Worm (Caenorhabditis elegans) whole organism, late embryonic: ENCODE measurements around the gene pygl-1.

Experiments
- C08G9.2 ChIP-seq: sonication (generic microtip); optimal IDR thresholded peaks from 2 replicates; lab custom pipeline; 2016; ENCODE audit warnings: mild to moderate bottlenecking, missing genetic modification characterization, moderate library complexity, missing compliant biosample characterization
- F13H6.1 ChIP-seq: sonication (generic microtip); optimal IDR thresholded peaks from 2 replicates; lab custom pipeline; 2016; ENCODE audit warnings: missing genetic modification characterization, missing compliant biosample characterization
- T23F11.4 ChIP-seq: fragments of 200-800 bp; sonication (Bioruptor generic); optimal IDR thresholded peaks from 2 replicates; lab custom pipeline; 2018; ENCODE audit warnings: mild to moderate bottlenecking, missing genetic modification characterization, missing compliant biosample characterization
- ceh-14 ChIP-seq: sonication (generic microtip); optimal IDR thresholded peaks from 2 replicates; lab custom pipeline; 2016; ENCODE audit warnings: missing genotype, missing genetic modification characterization, missing compliant biosample characterization
- ceh-19 ChIP-seq: fragments of 200-800 bp; sonication (Bioruptor generic); optimal IDR thresholded peaks from 2 replicates; lab custom pipeline; 2018; ENCODE audit warnings: mild to moderate bottlenecking, missing genetic modification characterization, missing compliant biosample characterization
- ceh-22 ChIP-seq: sonication (generic microtip); optimal IDR thresholded peaks from 2 replicates; lab custom pipeline; 2017; ENCODE audit warnings: missing biosample characterization, missing genetic modification characterization
- ceh-30 ChIP-seq: fragments of 150-350 bp; optimal IDR thresholded peaks from 2 replicates; lab custom pipeline; 2014; ENCODE audit warnings: missing biosample characterization, missing genetic modification characterization
- ceh-31 ChIP-seq: sonication (generic microtip); optimal IDR thresholded peaks from 2 replicates; lab custom pipeline; 2016; ENCODE audit warnings: missing genetic modification characterization, missing compliant biosample characterization
- ceh-45 ChIP-seq: fragments of 200-800 bp; sonication (Bioruptor generic); IDR thresholded peaks from 2 replicates; pipeline ENCODE4 v1.3.6; 2022; ENCODE audit warnings: missing genetic modification reagents, missing genetic modification characterization, missing compliant biosample characterization
- ceh-48 ChIP-seq: sonication (generic microtip); optimal IDR thresholded peaks from 2 replicates; lab custom pipeline; 2016; ENCODE audit warnings: missing genetic modification characterization, inconsistent platforms, missing compliant biosample characterization
- ceh-6 ChIP-seq: fragments of 200-800 bp; sonication (Bioruptor generic); optimal IDR thresholded peaks from 2 replicates; lab custom pipeline; 2018; ENCODE audit warnings: mild to moderate bottlenecking, missing genetic modification characterization, missing compliant biosample characterization
- che-1 ChIP-seq: sonication (generic microtip); optimal IDR thresholded peaks from 2 replicates; lab custom pipeline; 2016; ENCODE audit warnings: mild to moderate bottlenecking, missing genetic modification characterization, missing compliant biosample characterization
- dmd-4 ChIP-seq: sonication (generic microtip); optimal IDR thresholded peaks from 2 replicates; lab custom pipeline; 2016; ENCODE audit warnings: borderline replicate concordance, missing genetic modification characterization, missing compliant biosample characterization
- dve-1 ChIP-seq: sonication (generic microtip); optimal IDR thresholded peaks from 2 replicates; lab custom pipeline; 2017; ENCODE audit warnings: antibody characterized with exemption, mild to moderate bottlenecking, missing genetic modification characterization, missing compliant biosample characterization
- elt-4 ChIP-seq: sonication (generic microtip); optimal IDR thresholded peaks from 2 replicates; lab custom pipeline; 2016; ENCODE audit warnings: missing genetic modification characterization, missing compliant biosample characterization
- fkh-10 ChIP-seq: fragments of 150-350 bp; optimal IDR thresholded peaks from 2 replicates; lab custom pipeline; 2014; ENCODE audit warnings: missing biosample characterization, missing genetic modification reagents, missing genetic modification characterization
- fkh-6 ChIP-seq: sonication (generic microtip); optimal IDR thresholded peaks from 2 replicates; lab custom pipeline; 2016; ENCODE audit warnings: missing genetic modification characterization, missing compliant biosample characterization
- gmeb-2 ChIP-seq: sonication (generic microtip); optimal IDR thresholded peaks from 2 replicates; lab custom pipeline; 2016; ENCODE audit warnings: missing genetic modification characterization, inconsistent platforms, missing compliant biosample characterization
- hlh-13 ChIP-seq: fragments of 200-800 bp; sonication (Bioruptor generic); optimal IDR thresholded peaks from 2 replicates; lab custom pipeline; 2018; ENCODE audit warnings: mild to moderate bottlenecking, missing genetic modification characterization, missing compliant biosample characterization
- hlh-15 ChIP-seq: sonication (generic microtip); optimal IDR thresholded peaks from 2 replicates; lab custom pipeline; 2016; ENCODE audit warnings: missing genetic modification characterization, missing compliant biosample characterization
- lin-11 ChIP-seq: fragments of 200-800 bp; sonication (Bioruptor generic); optimal IDR thresholded peaks from 2 replicates; lab custom pipeline; 2018; ENCODE audit warnings: mild to moderate bottlenecking, missing genetic modification characterization, missing compliant biosample characterization
- mec-3 ChIP-seq: sonication (generic microtip); optimal IDR thresholded peaks from 2 replicates; lab custom pipeline; 2016; ENCODE audit warnings: borderline replicate concordance, missing genetic modification characterization, missing compliant biosample characterization
- nfya-1 ChIP-seq: sonication (generic microtip); optimal IDR thresholded peaks from 2 replicates; lab custom pipeline; 2017; ENCODE audit warnings: missing genetic modification characterization, mild to moderate bottlenecking, missing compliant biosample characterization, antibody characterized with exemption, moderate library complexity
- nhr-11 ChIP-seq: fragments of 150-350 bp; optimal IDR thresholded peaks from 2 replicates; lab custom pipeline; 2014; ENCODE audit warnings: missing biosample characterization, missing genetic modification characterization
- nhr-232 ChIP-seq: sonication (generic microtip); optimal IDR thresholded peaks from 2 replicates; lab custom pipeline; 2016; ENCODE audit warnings: missing genetic modification characterization, missing compliant biosample characterization
- npax-4 ChIP-seq: sonication (generic microtip); optimal IDR thresholded peaks from 2 replicates; lab custom pipeline; 2016; ENCODE audit warnings: missing genetic modification characterization, missing compliant biosample characterization
- pag-3 ChIP-seq: sonication (generic microtip); optimal IDR thresholded peaks from 2 replicates; lab custom pipeline; 2016; ENCODE audit warnings: missing compliant biosample characterization, missing genetic modification characterization, borderline replicate concordance
- pat-9 ChIP-seq: fragments of 200-800 bp; sonication (Bioruptor generic); optimal IDR thresholded peaks from 2 replicates; lab custom pipeline; 2018; ENCODE audit warnings: mild to moderate bottlenecking, missing genetic modification characterization, moderate library complexity, missing compliant biosample characterization
- pax-1 ChIP-seq: fragments of 150-350 bp; optimal IDR thresholded peaks from 2 replicates; lab custom pipeline; 2014; ENCODE audit warnings: missing biosample characterization, missing genetic modification characterization
- pha-2 ChIP-seq: sonication (generic microtip); optimal IDR thresholded peaks from 2 replicates; lab custom pipeline; 2017; ENCODE audit warnings: mild to moderate bottlenecking, missing genetic modification characterization, missing compliant biosample characterization
- pha-4 ChIP-seq: fragments of 150-350 bp; optimal IDR thresholded peaks from 2 replicates; lab custom pipeline; 2018; ENCODE audit warnings: missing biosample characterization, missing genetic modification reagents, missing genetic modification characterization
- ref-2 ChIP-seq: sonication (generic microtip); optimal IDR thresholded peaks from 2 replicates; lab custom pipeline; 2016; ENCODE audit warnings: missing genetic modification characterization, missing compliant biosample characterization
- sdc-2 ChIP-seq: sonication (generic microtip); optimal IDR thresholded peaks from 2 replicates; lab custom pipeline; 2016; ENCODE audit warnings: missing genotype, missing genetic modification characterization, missing compliant biosample characterization
- syd-9 ChIP-seq: sonication (generic microtip); optimal IDR thresholded peaks from 2 replicates; lab custom pipeline; 2016; ENCODE audit warnings: mild to moderate bottlenecking, missing genetic modification characterization, moderate library complexity, missing compliant biosample characterization
- tbx-2 ChIP-seq: sonication (generic microtip); optimal IDR thresholded peaks from 2 replicates; lab custom pipeline; 2016; ENCODE audit warnings: missing genetic modification characterization, missing compliant biosample characterization
- unc-55 ChIP-seq: sonication (generic microtip); optimal IDR thresholded peaks from 2 replicates; lab custom pipeline; 2017; ENCODE audit warnings: missing biosample characterization, missing genetic modification reagents, missing genetic modification characterization
- unc-86 ChIP-seq: sonication (generic microtip); optimal IDR thresholded peaks from 2 replicates; lab custom pipeline; 2016; ENCODE audit warnings: missing genetic modification characterization, missing compliant biosample characterization

Gene pygl-1

DNA sequence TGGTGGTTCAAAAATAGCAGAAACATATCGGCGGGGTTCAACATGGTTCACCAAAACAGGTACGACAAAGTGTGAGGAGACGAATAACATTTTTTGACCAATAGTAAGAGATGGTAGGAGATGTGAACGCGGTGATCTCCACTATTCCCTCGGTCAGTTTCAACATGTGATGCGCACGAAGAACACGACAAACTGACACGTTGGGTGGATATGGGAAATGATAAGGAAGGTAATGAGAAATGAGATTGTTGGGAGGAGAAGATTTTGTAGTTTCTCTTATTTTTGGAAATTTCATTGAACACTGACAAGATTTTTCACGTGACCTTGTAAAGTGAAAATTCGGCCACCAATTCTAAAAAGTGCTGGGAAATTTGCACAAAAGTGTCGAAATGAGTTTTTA lies 31.9 kb downstream of the pygl-1 start:
- no peak for TF ChIP-seq ceh-45 (GFP tag; lab: Robert Waterston, UW)

DNA sequence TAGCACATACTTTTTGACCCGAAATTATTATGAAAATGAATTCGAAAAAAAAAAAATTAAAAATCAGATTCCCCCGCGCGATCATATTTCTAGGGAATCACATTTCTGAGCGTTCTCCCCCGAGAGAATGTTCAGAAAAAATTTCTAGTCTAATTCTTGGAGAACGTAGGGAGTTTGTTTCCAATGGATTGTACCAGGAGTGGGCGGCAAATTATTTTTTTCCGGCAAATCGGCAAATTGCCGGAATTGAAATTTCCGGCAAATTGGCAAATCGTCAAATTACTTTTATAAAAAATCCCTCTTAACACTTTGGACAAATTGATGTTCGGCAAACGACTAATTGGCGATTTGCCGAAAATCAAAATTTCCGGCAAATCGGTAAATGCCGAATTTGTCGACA lies 32.8 kb downstream of the pygl-1 start, which contains the start of gene T22F3.10:
T22F3.10 (minus strand) TSS at position 101 of the 400 bp plus-strand sequence.
- TF ChIP-seq nhr-11 (no peak), ceh-31 (tag; lab: Kevin White, UChicago) (no peak), ceh-22 (tag; lab: Kevin White, UChicago) (no peak), ceh-30 (tag; lab: Kevin White, UChicago) (no peak), nhr-232 (tag; lab: Kevin White, UChicago) (no peak), fkh-10 (GFP tag; lab: Kevin White, UChicago) (no peak), tbx-2 (tag; lab: Kevin White, UChicago) (no peak), nfya-1 (tag; lab: Kevin White, UChicago) (no peak), pax-1 (no peak), mec-3 (tag; lab: Kevin White, UChicago) (no peak), ceh-6 (GFP tag; lab: Kevin White, UChicago) (no peak), dmd-4 (no peak), npax-4 (no peak), hlh-13 (GFP tag; lab: Kevin White, UChicago) (no peak), pat-9 (no peak), F13H6.1 (tag; lab: Kevin White, UChicago) (no peak), ref-2 (tag; lab: Kevin White, UChicago) (no peak), unc-55 (GFP tag; lab: Kevin White, UChicago) (no peak), dve-1 (tag; lab: Kevin White, UChicago) (no peak), syd-9 (no peak)

DNA sequence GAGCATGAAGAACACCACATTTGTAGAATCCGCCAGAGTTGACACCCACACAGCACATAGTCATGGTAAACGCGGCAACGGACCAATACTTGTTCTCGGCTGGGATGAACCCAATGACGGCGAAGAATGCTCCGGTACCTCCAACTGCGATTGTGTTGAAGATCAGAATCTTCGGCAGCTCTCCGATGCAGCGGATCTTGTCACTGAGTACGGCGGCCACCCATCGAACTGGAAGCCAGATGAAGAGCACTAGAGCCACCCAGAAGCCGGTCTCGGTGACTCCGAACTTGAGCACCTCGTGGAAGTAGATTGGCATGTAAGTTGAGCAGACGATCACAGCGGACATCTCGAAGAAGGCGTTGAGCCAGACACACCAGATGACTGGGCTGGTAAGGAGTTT lies 34.2 kb downstream of the pygl-1 start:
- TF ChIP-seq che-1 (tag; lab: Kevin White, UChicago) (no peak), fkh-6 (no peak), T23F11.4 (GFP tag; lab: Kevin White, UChicago) (no peak), ceh-19 (GFP tag; lab: Kevin White, UChicago) (no peak), pag-3 (tag; lab: Kevin White, UChicago) (no peak), mec-3 (tag; lab: Kevin White, UChicago) (no peak), gmeb-2 (tag; lab: Kevin White, UChicago) (no peak), elt-4 (no peak), ceh-14 (tag; lab: Kevin White, UChicago) (no peak), ceh-48 (no peak)
- TF ChIP-seq, all 69 proteins: peak for 0

DNA sequence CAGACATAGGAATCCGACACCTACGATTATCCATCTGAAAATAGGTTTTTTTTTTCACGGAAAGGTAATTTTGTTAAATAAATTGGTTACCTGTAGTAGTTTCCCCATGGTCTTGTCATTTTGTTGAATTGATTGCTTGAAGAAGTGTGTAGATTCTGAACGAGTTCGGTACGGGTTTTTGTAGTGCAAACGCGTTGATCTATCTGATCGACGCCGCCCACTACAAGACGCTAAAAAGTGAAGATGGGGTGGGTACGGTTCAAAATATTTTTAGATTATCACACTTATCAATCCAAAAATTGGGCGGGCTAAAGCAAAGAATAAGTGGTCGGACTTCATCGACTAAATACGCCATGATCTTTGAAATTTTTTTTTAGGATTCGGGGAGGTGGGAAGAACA lies 35.6 kb downstream of the pygl-1 start, which contains the start of gene T22F3.11:
T22F3.11 (minus strand) TSS at position 157 of the 400 bp plus-strand sequence.
- no peak for TF ChIP-seq unc-86 (tag; lab: Kevin White, UChicago)
- TF ChIP-seq C08G9.2: no peak
- no peak for TF ChIP-seq ceh-22 (tag; lab: Kevin White, UChicago)
- TF ChIP-seq pha-2: no peak
- no peak for TF ChIP-seq pax-1
- no peak for TF ChIP-seq unc-55 (GFP tag; lab: Kevin White, UChicago)
- no peak for TF ChIP-seq mec-3 (tag; lab: Kevin White, UChicago)
- TF ChIP-seq sdc-2 (tag; lab: Kevin White, UChicago): no peak
- TF ChIP-seq ceh-45 (GFP tag; lab: Robert Waterston, UW): no peak
- no peak for TF ChIP-seq lin-11 (tag; lab: Kevin White, UChicago)
- no peak for TF ChIP-seq pha-4
- TF ChIP-seq hlh-15: no peak
- TF ChIP-seq T23F11.4 (GFP tag; lab: Kevin White, UChicago): no peak
- no peak for TF ChIP-seq dmd-4
